Fruit fly (Drosophila melanogaster): ENCODE results near the gene Svil.

The Svil gene

dm6 chr3L:2402206-2402605 lies 24.8 kb downstream of the Svil start:
- TF ChIP-seq CG34367 (tag; optimal IDR thresholded peaks at IDR 0.05) (no peak), CG13204 (GFP tag; optimal IDR thresholded peaks at IDR 0.05) (no peak), fd96Ca (GFP tag; IDR thresholded peaks at IDR 0.05) (no peak), CG10348 (GFP tag; IDR thresholded peaks at IDR 0.05) (no peak), CG15710 (tag; optimal IDR thresholded peaks at IDR 0.05) (no peak), CG4496 (GFP tag; IDR thresholded peaks at IDR 0.05) (no peak), CG12605 (GFP tag; IDR thresholded peaks at IDR 0.05) (no peak), gl (tag; optimal IDR thresholded peaks at IDR 0.05) (no peak), D1 (tag; optimal IDR thresholded peaks at IDR 0.05) (no peak), CG8301 (tag; optimal IDR thresholded peaks at IDR 0.05) (no peak), CG17806 (tag; optimal IDR thresholded peaks at IDR 0.05) (no peak)

DNA sequence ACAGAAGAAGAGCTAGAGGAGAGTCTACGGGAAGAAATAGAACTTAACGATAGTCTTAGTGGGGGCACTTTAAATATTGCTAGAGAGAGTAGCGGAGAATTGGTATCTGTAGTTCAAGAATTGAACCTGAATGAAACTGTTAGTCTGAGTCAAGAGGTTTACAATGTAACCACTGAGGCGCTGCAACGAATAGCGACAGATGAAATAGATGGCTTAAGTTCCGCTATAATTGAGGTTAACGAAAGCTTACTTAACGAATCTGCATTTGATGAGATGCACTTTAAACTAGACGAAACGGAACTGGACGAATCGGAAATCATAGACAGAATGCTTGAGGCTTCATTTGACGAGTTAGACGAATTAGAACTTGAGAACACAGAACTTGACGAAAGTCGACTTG lies 29.8 kb downstream of the Svil start:
- TF ChIP-seq CG4496 (GFP tag; IDR thresholded peaks at IDR 0.05) (no peak), Snoo (tag; optimal IDR thresholded peaks at IDR 0.05) (no peak), CG32121 (GFP tag; IDR thresholded peaks at IDR 0.05) (no peak), Ets98B (GFP tag; IDR thresholded peaks at IDR 0.05) (no peak)

DNA sequence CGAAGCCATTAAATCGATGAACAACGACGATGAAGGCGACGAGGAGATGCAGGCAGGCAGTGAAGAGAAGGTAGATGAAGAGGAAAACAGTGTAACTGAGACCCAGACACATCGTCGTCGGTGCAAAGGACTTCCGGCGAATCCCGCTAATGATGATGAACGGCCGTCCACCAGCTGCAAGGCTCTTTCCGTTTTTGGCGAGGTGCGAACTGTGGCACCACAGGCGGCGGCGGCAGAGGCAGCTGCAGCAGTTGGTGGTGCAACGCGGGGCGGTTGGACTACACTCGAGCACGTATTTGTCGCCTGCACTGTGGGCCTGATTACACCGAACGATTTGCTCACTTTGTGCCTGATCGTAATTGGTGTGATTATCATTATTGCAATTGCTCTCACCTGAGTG lies 30.5 kb downstream of the Svil start:
- no peak for TF ChIP-seq rn (GFP tag; IDR thresholded peaks at IDR 0.05)
- peak; percentile 40; the same call in 1 of the 3 replicates for TF ChIP-seq CG4496 (GFP tag; IDR thresholded peaks at IDR 0.05)
- peak; percentile 10; the same call in 1 of the 2 replicates for TF ChIP-seq Ets98B (GFP tag; IDR thresholded peaks at IDR 0.05)
- TF ChIP-seq CG13204 (GFP tag; optimal IDR thresholded peaks at IDR 0.05), result peak; percentile 12
- TF ChIP-seq CG32121 (GFP tag; IDR thresholded peaks at IDR 0.05), result peak; percentile 34; the same call in 1 of the 2 replicates
- 0 out of 3 replicates have a peak, but pooled peaks have one; percentile 6 for TF ChIP-seq fd96Ca (GFP tag; IDR thresholded peaks at IDR 0.05)
- no peak for TF ChIP-seq CG8301 (tag; optimal IDR thresholded peaks at IDR 0.05)

DNA sequence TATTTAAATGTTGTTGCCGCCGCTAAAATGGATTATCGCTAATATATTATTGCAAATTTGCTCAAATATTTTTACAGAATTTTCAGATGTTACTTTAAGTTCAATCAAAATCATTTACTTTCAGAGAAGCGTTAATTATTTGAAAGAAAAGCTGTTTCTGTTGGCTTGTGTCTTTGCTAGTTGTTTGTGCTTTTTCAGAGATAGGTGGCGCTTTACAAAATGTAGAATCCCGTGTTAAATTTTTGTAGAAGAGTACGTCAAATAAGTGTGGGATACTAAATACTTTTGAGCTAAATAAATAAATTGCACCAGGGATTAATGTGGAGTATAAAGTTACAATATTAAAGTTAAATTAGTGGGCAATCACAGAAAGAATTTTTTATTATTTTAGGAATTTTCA lies 31.8 kb downstream of the Svil start:
- TF ChIP-seq D1 (tag; optimal IDR thresholded peaks at IDR 0.05) (peak; percentile 96), gl (tag; optimal IDR thresholded peaks at IDR 0.05) (no peak)

dm6 chr3L:2410869-2411268 lies 33.4 kb downstream of the Svil start:
- TF ChIP-seq CG4496 (GFP tag; IDR thresholded peaks at IDR 0.05) (peak; percentile 52; the same call in 2 of the 3 replicates), Pif1A (GFP tag; optimal IDR thresholded peaks at IDR 0.05) (peak; percentile 56), rn (GFP tag; IDR thresholded peaks at IDR 0.05) (no peak), CG32121 (GFP tag; IDR thresholded peaks at IDR 0.05) (peak; percentile 51), Snoo (tag; optimal IDR thresholded peaks at IDR 0.05) (no peak), fd96Ca (GFP tag; IDR thresholded peaks at IDR 0.05) (no peak), Ets98B (GFP tag; IDR thresholded peaks at IDR 0.05) (peak; percentile 37; the same call in 1 of the 2 replicates), CG15710 (tag; optimal IDR thresholded peaks at IDR 0.05) (peak; percentile 7), CG13204 (GFP tag; optimal IDR thresholded peaks at IDR 0.05) (no peak), CG14655 (GFP tag; optimal IDR thresholded peaks at IDR 0.05) (no peak), CG10348 (GFP tag; IDR thresholded peaks at IDR 0.05) (no peak), CG17806 (tag; optimal IDR thresholded peaks at IDR 0.05) (peak; percentile 48), CG9948 (tag; optimal IDR thresholded peaks at IDR 0.05) (peak; percentile 25), CG34367 (tag; optimal IDR thresholded peaks at IDR 0.05) (no peak), CG12605 (GFP tag; IDR thresholded peaks at IDR 0.05) (peak; percentile 35; the same call in 1 of the 2 replicates), CG8301 (tag; optimal IDR thresholded peaks at IDR 0.05) (peak; percentile 49), Pif1B (GFP tag; optimal IDR thresholded peaks at IDR 0.05) (no peak), D1 (tag; optimal IDR thresholded peaks at IDR 0.05) (no peak)

- TF ChIP-seq EcR (GFP tag; optimal IDR thresholded peaks at IDR 0.05) (no peak), CG13204 (GFP tag; optimal IDR thresholded peaks at IDR 0.05) (no peak), rn (GFP tag; IDR thresholded peaks at IDR 0.05) (no peak), CG34367 (tag; optimal IDR thresholded peaks at IDR 0.05) (peak; percentile 56), CG12605 (GFP tag; IDR thresholded peaks at IDR 0.05) (peak; percentile 17; the same call in 1 of the 2 replicates), Pif1B (GFP tag; optimal IDR thresholded peaks at IDR 0.05) (peak; percentile 50), CG17806 (tag; optimal IDR thresholded peaks at IDR 0.05) (peak; percentile 76), CG4496 (GFP tag; IDR thresholded peaks at IDR 0.05) (peak; percentile 39; the same call in 1 of the 3 replicates), CG10348 (GFP tag; IDR thresholded peaks at IDR 0.05) (no peak), gl (tag; optimal IDR thresholded peaks at IDR 0.05) (peak; percentile 4), Snoo (tag; optimal IDR thresholded peaks at IDR 0.05) (peak; percentile 45), Pif1A (GFP tag; optimal IDR thresholded peaks at IDR 0.05) (peak; percentile 71), CG9948 (tag; optimal IDR thresholded peaks at IDR 0.05) (peak; percentile 73), CG8159 (tag; optimal IDR thresholded peaks at IDR 0.05) (peak; percentile 73), D1 (tag; optimal IDR thresholded peaks at IDR 0.05) (peak; percentile 15), CG15710 (tag; optimal IDR thresholded peaks at IDR 0.05) (peak; percentile 58), CG32121 (GFP tag; IDR thresholded peaks at IDR 0.05) (0 out of 2 replicates have a peak, but pooled peaks have one; percentile 30), Ets98B (GFP tag; IDR thresholded peaks at IDR 0.05) (peak; percentile 54), CG8301 (tag; optimal IDR thresholded peaks at IDR 0.05) (peak; percentile 54), CG14655 (GFP tag; optimal IDR thresholded peaks at IDR 0.05) (peak; percentile 56), fd96Ca (GFP tag; IDR thresholded peaks at IDR 0.05) (no peak)
These were observed 34.2 kb downstream of the Svil start for dm6 chr3L:2411564-2412080.

DNA sequence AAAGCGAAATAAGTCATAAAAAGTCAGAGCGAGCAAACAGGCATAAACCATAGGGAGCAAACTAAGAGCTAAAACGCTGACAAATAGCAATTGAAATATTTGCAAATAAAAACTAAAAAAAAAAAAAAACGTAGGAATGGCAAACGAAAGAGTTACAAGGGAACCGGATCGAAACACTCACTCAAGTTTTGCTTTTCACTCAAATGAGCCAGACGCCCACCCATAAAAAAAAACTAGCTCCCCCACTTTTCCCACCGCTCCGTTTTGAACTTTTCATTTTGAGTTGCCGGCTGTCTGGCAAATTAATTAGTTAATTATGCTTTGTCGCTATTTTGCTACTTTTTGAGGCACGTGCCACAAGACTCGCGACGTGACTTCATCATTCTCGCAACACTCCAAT lies 37.4 kb downstream of the Svil start:
- TF ChIP-seq CG12605 (GFP tag; IDR thresholded peaks at IDR 0.05) (peak; percentile 20; the same call in 1 of the 2 replicates), Pif1A (GFP tag; optimal IDR thresholded peaks at IDR 0.05) (no peak)
